Worm (Caenorhabditis elegans): ENCODE results near the gene Y67D8C.6.

ce11 chrIV:3097019-3097418, 33.8 kb upstream of the Y67D8C.6 start:
- TF ChIP-seq him-1 (tag; optimal IDR thresholded peaks at IDR 0.05), result no peak
- TF ChIP-seq W03F9.2 (tag; optimal IDR thresholded peaks at IDR 0.05), result no peak

All from whole organism, L4/young adult.